Fruit fly (Drosophila melanogaster): ENCODE measurements around the gene Ddx1.

The Ddx1 gene

DNA sequence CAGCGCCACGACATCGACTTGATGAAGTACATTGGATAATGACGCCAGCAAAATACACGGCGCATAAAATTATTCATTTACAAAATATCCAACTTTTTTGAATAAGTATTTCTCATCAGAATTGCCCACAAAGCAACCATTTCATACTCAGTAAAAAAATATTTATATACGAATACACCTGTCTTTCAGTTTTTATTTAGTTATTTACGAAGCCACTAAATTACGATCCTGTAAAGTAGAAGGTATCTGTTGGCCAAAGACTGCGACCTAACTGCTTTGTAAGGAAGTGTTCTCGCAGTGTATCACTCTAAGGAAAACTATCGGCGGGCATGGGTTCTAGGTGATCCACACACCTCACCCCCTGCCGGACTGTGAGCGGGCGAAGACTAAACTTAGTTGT is 14.0 kb downstream of the Ddx1 start (continued):
- TF ChIP-seq Spps (tag; optimal IDR thresholded peaks at IDR 0.05) (no peak), CG34376 (GFP tag; optimal IDR thresholded peaks at IDR 0.05) (no peak), CG2712 (tag; optimal IDR thresholded peaks at IDR 0.05) (no peak), CG6813 (GFP tag; optimal IDR thresholded peaks at IDR 0.05) (no peak), CG7556 (GFP tag; optimal IDR thresholded peaks at IDR 0.05) (peak; percentile 39), Bteb2 (GFP tag; optimal IDR thresholded peaks at IDR 0.05) (no peak), Drgx (GFP tag; IDR thresholded peaks at IDR 0.05) (peak; percentile 68), oc (tag; optimal IDR thresholded peaks at IDR 0.05) (no peak), grn (GFP tag; optimal IDR thresholded peaks at IDR 0.05) (no peak), Asciz (GFP tag; optimal IDR thresholded peaks at IDR 0.05) (no peak), mirr (GFP tag; optimal IDR thresholded peaks at IDR 0.05) (no peak), Max (GFP tag; optimal IDR thresholded peaks at IDR 0.05) (peak; percentile 13), Awh (GFP tag; IDR thresholded peaks at IDR 0.05) (0 out of 2 replicates have a peak, but pooled peaks have one; percentile 14), B-H2 (GFP tag; optimal IDR thresholded peaks at IDR 0.05) (no peak), CG30431 (GFP tag; optimal IDR thresholded peaks at IDR 0.05) (peak; percentile 27), dmrt99B (tag; optimal IDR thresholded peaks at IDR 0.05) (no peak), Doc3 (GFP tag; IDR thresholded peaks at IDR 0.05; ENCODE audit: partially characterized antibody) (no peak), CG10462 (GFP tag; optimal IDR thresholded peaks at IDR 0.05) (no peak), ase (GFP tag; IDR thresholded peaks at IDR 0.05) (0 out of 3 replicates have a peak, but pooled peaks have one; percentile 15), Elba2 (GFP tag; optimal IDR thresholded peaks at IDR 0.05) (no peak), Bgb (GFP tag; IDR thresholded peaks at IDR 0.05; ENCODE audit: partially characterized antibody) (no peak), sug (tag; optimal IDR thresholded peaks at IDR 0.05) (no peak), CG14441 (GFP tag; IDR thresholded peaks at IDR 0.05) (peak; percentile 38; the same call in 1 of the 2 replicates), H2.0 (GFP tag; IDR thresholded peaks at IDR 0.05) (peak; percentile 30; the same call in 1 of the 2 replicates), Hmr (GFP tag; optimal IDR thresholded peaks at IDR 0.05) (peak; percentile 15), NC2α (GFP tag; optimal IDR thresholded peaks at IDR 0.05) (no peak), CG17328 (GFP tag; IDR thresholded peaks at IDR 0.05) (peak; percentile 37; the same call in 1 of the 2 replicates), ro (GFP tag; IDR thresholded peaks at IDR 0.05) (no peak), Optix (GFP tag; IDR thresholded peaks at IDR 0.05) (peak; percentile 43; the same call in 1 of the 3 replicates), gcm (GFP tag; optimal IDR thresholded peaks at IDR 0.05) (no peak), ems (GFP tag; optimal IDR thresholded peaks at IDR 0.05) (no peak), CG42726 (GFP tag; IDR thresholded peaks at IDR 0.05; ENCODE audit: partially characterized antibody) (no peak), psq (GFP tag; optimal IDR thresholded peaks at IDR 0.05) (no peak), D19A (tag; optimal IDR thresholded peaks at IDR 0.05) (no peak), sima (GFP tag; optimal IDR thresholded peaks at IDR 0.05) (no peak), CG9215 (GFP tag; IDR thresholded peaks at IDR 0.05) (peak; percentile 52), gcm2 (GFP tag; optimal IDR thresholded peaks at IDR 0.05) (no peak), gro (GFP tag; optimal IDR thresholded peaks at IDR 0.05) (no peak), CG1832 (GFP tag; optimal IDR thresholded peaks at IDR 0.05) (no peak), Scr (GFP tag; IDR thresholded peaks at IDR 0.05; ENCODE audit: partially characterized antibody) (no peak), stwl (tag; optimal IDR thresholded peaks at IDR 0.05) (no peak), GATAe (GFP tag; conservative IDR thresholded peaks at IDR 0.05) (no peak), kay (GFP tag; optimal IDR thresholded peaks at IDR 0.05) (no peak), CG2889 (GFP tag; IDR thresholded peaks at IDR 0.05) (0 out of 3 replicates have a peak, but pooled peaks have one; percentile 38), CG6765 (GFP tag; optimal IDR thresholded peaks at IDR 0.05) (no peak), Usf (GFP tag; optimal IDR thresholded peaks at IDR 0.05) (peak; percentile 20), CHES-1-like (GFP tag; optimal IDR thresholded peaks at IDR 0.05) (peak; percentile 5), Ptx1 (GFP tag; IDR thresholded peaks at IDR 0.05) (peak; percentile 71), CG12744 (GFP tag; optimal IDR thresholded peaks at IDR 0.05) (no peak), ind (GFP tag; optimal IDR thresholded peaks at IDR 0.05) (peak; percentile 48), CG9437 (GFP tag; optimal IDR thresholded peaks at IDR 0.05) (peak; percentile 11)
